Worm (Caenorhabditis elegans) whole organism, late embryonic: Measurements from ENCODE around the gene mab-3.

Experiments
- ceh-9 ChIP-seq: sonication (generic microtip); optimal IDR thresholded peaks from 2 replicates; lab custom pipeline; 2016; ENCODE audit warnings: mild to moderate bottlenecking, missing genetic modification characterization, inconsistent platforms, missing compliant biosample characterization
- elt-4 ChIP-seq: sonication (generic microtip); optimal IDR thresholded peaks from 2 replicates; lab custom pipeline; 2016; ENCODE audit warnings: missing genetic modification characterization, missing compliant biosample characterization
- fax-1 ChIP-seq: sonication (generic microtip); optimal IDR thresholded peaks from 2 replicates; lab custom pipeline; 2016; ENCODE audit warnings: missing genotype, missing genetic modification characterization, missing compliant biosample characterization
- nhr-232 ChIP-seq: sonication (generic microtip); optimal IDR thresholded peaks from 2 replicates; lab custom pipeline; 2016; ENCODE audit warnings: missing genetic modification characterization, missing compliant biosample characterization
- odd-2 ChIP-seq: sonication (generic microtip); optimal IDR thresholded peaks from 2 replicates; lab custom pipeline; 2017; ENCODE audit warnings: antibody characterized with exemption, mild to moderate bottlenecking, missing genetic modification characterization, missing compliant biosample characterization
- pat-9 ChIP-seq: fragments of 200-800 bp; sonication (Bioruptor generic); optimal IDR thresholded peaks from 2 replicates; lab custom pipeline; 2018; ENCODE audit warnings: mild to moderate bottlenecking, missing genetic modification characterization, moderate library complexity, missing compliant biosample characterization

- no peak for TF ChIP-seq pat-9 (tag; lab: Kevin White, UChicago)
- TF ChIP-seq nhr-232 (tag; lab: Kevin White, UChicago), result no peak
- no peak for TF ChIP-seq odd-2 (tag; lab: Kevin White, UChicago)
- no peak for TF ChIP-seq ceh-9
- TF ChIP-seq elt-4 (tag; lab: Kevin White, UChicago), result no peak
- no peak for TF ChIP-seq fax-1 (tag; lab: Kevin White, UChicago)
These were observed 28.3 kb upstream of the mab-3 start, which contains the start of gene mop-25.2 for ce11 chrII:9703601-9704000.
